Fruit fly (Drosophila melanogaster): ENCODE results near the gene CG13058.
A peak's percentile ranks its signal among the peaks of the same experiment; 100 is the strongest.

CG13058 gene

dm6 chr3L:16305820-16306650, 22.6 kb upstream of the CG13058 start, which contains the start of the genes CG13043 and CG13063 (continued):
- no peak for TF ChIP-seq chinmo (GFP tag; IDR thresholded peaks at IDR 0.05; ENCODE audit: partially characterized antibody)
- TF ChIP-seq CG11696 (GFP tag; IDR thresholded peaks at IDR 0.05), result no peak
- TF ChIP-seq HLHmδ (GFP tag; optimal IDR thresholded peaks at IDR 0.05), result no peak
- 0 out of 3 replicates have a peak, but pooled peaks have one; percentile 32 for TF ChIP-seq ci (GFP tag; IDR thresholded peaks at IDR 0.05)
- TF ChIP-seq ftz-f1 (GFP tag; optimal IDR thresholded peaks at IDR 0.05), result no peak
- no peak for TF ChIP-seq hkb (optimal IDR thresholded peaks at IDR 0.05)
- TF ChIP-seq hkb (GFP tag; IDR thresholded peaks at IDR 0.05), result 0 out of 2 replicates have a peak, but pooled peaks have one; percentile 25
- TF ChIP-seq CG32767 (GFP tag; IDR thresholded peaks at IDR 0.05), result no peak
- TF ChIP-seq YL-1 (GFP tag; optimal IDR thresholded peaks at IDR 0.05), result no peak
- TF ChIP-seq H2.0 (GFP tag; IDR thresholded peaks at IDR 0.05), result 0 out of 2 replicates have a peak, but pooled peaks have one; percentile 17
- no peak for TF ChIP-seq cas (GFP tag; IDR thresholded peaks at IDR 0.05)
- TF ChIP-seq CG9797 (GFP tag; optimal IDR thresholded peaks at IDR 0.05), result no peak
- no peak for TF ChIP-seq hbn (GFP tag; IDR thresholded peaks at IDR 0.05; ENCODE audit: partially characterized antibody)
- TF ChIP-seq CG2678 (tag; optimal IDR thresholded peaks at IDR 0.05), result peak; percentile 42
- TF ChIP-seq CG2712 (tag; optimal IDR thresholded peaks at IDR 0.05), result no peak
- TF ChIP-seq BtbVII (GFP tag; optimal IDR thresholded peaks at IDR 0.05), result no peak
- no peak for TF ChIP-seq Hand (GFP tag; optimal IDR thresholded peaks at IDR 0.05)
- TF ChIP-seq gsb-n (tag; optimal IDR thresholded peaks at IDR 0.05), result peak; percentile 58
- no peak for TF ChIP-seq her (GFP tag; optimal IDR thresholded peaks at IDR 0.05)
- TF ChIP-seq CG1792 (GFP tag; optimal IDR thresholded peaks at IDR 0.05), result no peak
- TF ChIP-seq CG15269 (tag; optimal IDR thresholded peaks at IDR 0.05), result peak; percentile 41
- TF ChIP-seq Nf-YA (GFP tag; IDR thresholded peaks at IDR 0.05), result no peak
- TF ChIP-seq CG7839 (tag; optimal IDR thresholded peaks at IDR 0.05), result peak; percentile 26
- no peak for TF ChIP-seq ERR (GFP tag; optimal IDR thresholded peaks at IDR 0.05)
- TF ChIP-seq gem (tag; optimal IDR thresholded peaks at IDR 0.05), result peak; percentile 59
- no peak for TF ChIP-seq CG18599 (GFP tag; optimal IDR thresholded peaks at IDR 0.05)
- no peak for TF ChIP-seq cg (GFP tag; optimal IDR thresholded peaks at IDR 0.05)
- TF ChIP-seq Blimp-1 (GFP tag; optimal IDR thresholded peaks at IDR 0.05), result peak; percentile 27
- peak; percentile 32 for TF ChIP-seq Sox100B (GFP tag; optimal IDR thresholded peaks at IDR 0.05)
- no peak for TF ChIP-seq sens (GFP tag)
- no peak for TF ChIP-seq CG15514 (GFP tag; optimal IDR thresholded peaks at IDR 0.05)
- peak; percentile 22 for TF ChIP-seq tap (tag; optimal IDR thresholded peaks at IDR 0.05)
- TF ChIP-seq row (GFP tag; IDR thresholded peaks at IDR 0.05), result peak; percentile 41; the same call in 1 of the 3 replicates
- no peak for TF ChIP-seq CG17829 (tag; optimal IDR thresholded peaks at IDR 0.05)
- no peak for TF ChIP-seq Pdp1 (GFP tag; optimal IDR thresholded peaks at IDR 0.05)
- no peak for TF ChIP-seq HmgD (GFP tag; optimal IDR thresholded peaks at IDR 0.05)
- TF ChIP-seq klu (GFP tag; IDR thresholded peaks at IDR 0.05), result no peak
- no peak for TF ChIP-seq Drgx (GFP tag; IDR thresholded peaks at IDR 0.05)
- TF ChIP-seq chm (GFP tag; IDR thresholded peaks at IDR 0.05), result no peak
- TF ChIP-seq oc (tag; optimal IDR thresholded peaks at IDR 0.05), result peak; percentile 7
- TF ChIP-seq CG9609 (GFP tag; optimal IDR thresholded peaks at IDR 0.05), result no peak
- TF ChIP-seq CG17912 (GFP tag; optimal IDR thresholded peaks at IDR 0.05), result no peak
- TF ChIP-seq CoRest (tag; optimal IDR thresholded peaks at IDR 0.05), result peak; percentile 7

Data from whole organism, embryonic.